Worm (Caenorhabditis elegans) whole organism, L4/young adult: Measurements from ENCODE around the gene acs-19.

Experiments used
- W03F9.2 ChIP-seq: fragments of 150-350 bp; optimal IDR thresholded peaks from 2 replicates; lab custom pipeline; 2014; ENCODE audit warnings: missing biosample characterization, missing genetic modification characterization
- dao-5 ChIP-seq: sonication (generic microtip); optimal IDR thresholded peaks from 2 replicates; lab custom pipeline; 2016; ENCODE audit warnings: missing genotype, missing genetic modification characterization, moderate library complexity, missing compliant biosample characterization
- him-1 ChIP-seq: sonication (generic microtip); optimal IDR thresholded peaks from 2 replicates; lab custom pipeline; 2016; ENCODE audit warnings: missing genotype, missing genetic modification reagents, missing genetic modification characterization, missing compliant biosample characterization

DNA sequence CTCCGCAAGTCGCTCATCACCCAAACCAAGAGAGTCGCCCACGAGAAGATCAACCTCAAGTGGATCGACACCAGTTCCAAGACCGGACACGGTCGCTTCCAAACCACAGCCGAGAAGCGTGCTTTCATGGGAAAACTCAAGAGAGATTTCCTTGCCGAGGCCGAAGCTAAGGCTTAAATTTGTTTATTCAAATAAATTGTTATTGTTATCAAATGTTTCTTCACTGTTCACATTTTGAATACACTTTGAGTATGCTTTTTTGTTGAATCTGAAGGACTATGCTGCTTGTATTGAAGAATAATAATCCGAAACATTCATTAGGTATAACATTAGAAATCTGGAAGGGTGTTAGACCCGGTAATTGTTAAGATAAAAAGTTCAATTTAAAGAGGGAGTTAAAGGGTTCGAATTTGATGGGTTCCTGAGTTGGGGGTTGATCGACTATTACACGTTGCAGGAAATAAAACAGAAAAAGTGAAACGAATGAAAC is 5.0 kb downstream of the acs-19 start:
- TF ChIP-seq him-1 (tag; lab: Kevin White, UChicago) (no peak), W03F9.2 (tag; lab: Kevin White, UChicago) (peak; percentile 66), dao-5 (peak; percentile 49)
